Worm (Caenorhabditis elegans) whole organism, late embryonic: ENCODE data around the gene cyn-11.

Experiments used
- ama-1 ChIP-seq: fragments of 150-350 bp; optimal IDR thresholded peaks from 2 replicates; lab custom pipeline; 2014
- ceh-31 ChIP-seq: sonication (generic microtip); optimal IDR thresholded peaks from 2 replicates; lab custom pipeline; 2016; ENCODE audit warnings: missing genetic modification characterization, missing compliant biosample characterization
- ceh-48 ChIP-seq: sonication (generic microtip); optimal IDR thresholded peaks from 2 replicates; lab custom pipeline; 2016; ENCODE audit warnings: missing genetic modification characterization, inconsistent platforms, missing compliant biosample characterization
- hlh-8 ChIP-seq: sonication (generic microtip); optimal IDR thresholded peaks from 2 replicates; lab custom pipeline; 2016; ENCODE audit warnings: missing genotype, missing genetic modification characterization, missing compliant biosample characterization
- nfya-1 ChIP-seq: sonication (generic microtip); optimal IDR thresholded peaks from 2 replicates; lab custom pipeline; 2017; ENCODE audit warnings: missing genetic modification characterization, mild to moderate bottlenecking, missing compliant biosample characterization, antibody characterized with exemption, moderate library complexity
- ref-2 ChIP-seq: sonication (generic microtip); optimal IDR thresholded peaks from 2 replicates; lab custom pipeline; 2016; ENCODE audit warnings: missing genetic modification characterization, missing compliant biosample characterization
- ttx-3 ChIP-seq: sonication (generic microtip); optimal IDR thresholded peaks from 2 replicates; lab custom pipeline; 2016; ENCODE audit warnings: missing genetic modification reagents, missing genetic modification characterization, missing compliant biosample characterization
- unc-86 ChIP-seq: sonication (generic microtip); optimal IDR thresholded peaks from 2 replicates; lab custom pipeline; 2016; ENCODE audit warnings: missing genetic modification characterization, missing compliant biosample characterization

DNA sequence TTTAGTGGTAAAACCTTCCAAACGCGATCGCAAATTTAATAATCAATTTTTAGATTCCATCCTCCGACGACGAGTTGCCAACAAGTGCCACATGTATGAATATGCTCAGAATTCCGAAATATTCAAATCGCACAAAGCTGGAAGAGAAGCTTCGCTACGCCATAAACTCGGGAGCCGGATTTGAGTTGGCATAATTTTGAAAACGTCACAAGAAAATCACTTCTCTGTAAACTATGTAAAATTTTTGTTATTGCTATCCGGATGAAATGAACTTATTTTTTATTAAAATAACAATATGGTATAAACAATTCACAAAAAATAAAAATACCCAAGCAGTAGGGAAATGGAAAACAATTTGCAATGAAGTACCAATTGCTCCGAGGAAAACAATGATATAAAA is 47.2 kb downstream of the cyn-11 start:
- TF ChIP-seq unc-86 (tag; lab: Kevin White, UChicago): no peak
- TF ChIP-seq ceh-48: no peak
- TF ChIP-seq ceh-31 (tag; lab: Kevin White, UChicago): no peak
- TF ChIP-seq ref-2 (tag; lab: Kevin White, UChicago): no peak
- no peak for TF ChIP-seq ttx-3 (tag; lab: Kevin White, UChicago)
- TF ChIP-seq ama-1: no peak
- TF ChIP-seq hlh-8: no peak
- TF ChIP-seq nfya-1 (tag; lab: Kevin White, UChicago): no peak
